Worm (Caenorhabditis elegans) whole organism, midembryonic: ENCODE measurements around the gene F55A11.11.

Source experiments
- T22C8.4 ChIP-seq: fragments of 200-800 bp; sonication (Bioruptor generic); IDR thresholded peaks from 2 replicates; pipeline ENCODE4 v1.3.6; 2022; ENCODE audit warnings: missing genetic modification characterization, missing compliant biosample characterization
- cog-1 ChIP-seq: sonication (generic microtip); optimal IDR thresholded peaks from 2 replicates; lab custom pipeline; 2016; ENCODE audit warnings: missing genetic modification characterization, missing compliant biosample characterization
- flt-1 ChIP-seq: fragments of 200-800 bp; sonication (Bioruptor generic); IDR thresholded peaks from 2 replicates; pipeline ENCODE4 v1.3.6; 2022; ENCODE audit warnings: missing genetic modification characterization, missing compliant biosample characterization
- klf-2 ChIP-seq: fragments of 200-800 bp; sonication (Bioruptor generic); conservative IDR thresholded peaks from 2 replicates; pipeline ENCODE4 v1.3.6; 2022; ENCODE audit warnings: missing genetic modification reagents, missing genetic modification characterization, missing compliant biosample characterization
- med-1 ChIP-seq: sonication (generic microtip); optimal IDR thresholded peaks from 2 replicates; lab custom pipeline; 2017; ENCODE audit warnings: missing genetic modification characterization, mild to moderate bottlenecking, missing compliant biosample characterization, antibody characterized with exemption, missing genetic modification reagents; ENCODE audit not compliant: insufficient read depth
- ref-1 ChIP-seq: fragments of 200-800 bp; sonication (Bioruptor generic); conservative IDR thresholded peaks from 2 replicates; pipeline ENCODE4 v1.3.6; 2022; ENCODE audit warnings: missing genetic modification reagents, missing genetic modification characterization, missing compliant biosample characterization
- tab-1 ChIP-seq: fragments of 200-800 bp; sonication (Bioruptor generic); IDR thresholded peaks from 2 replicates; pipeline ENCODE4 v1.3.6; 2022; ENCODE audit warnings: missing genetic modification characterization, missing compliant biosample characterization
- ztf-23 ChIP-seq: fragments of 200-800 bp; sonication (Bioruptor generic); IDR thresholded peaks from 2 replicates; pipeline ENCODE4 v1.3.6; 2022; ENCODE audit warnings: missing genetic modification reagents, missing genetic modification characterization, missing compliant biosample characterization
- ztf-29 ChIP-seq: fragments of 200-800 bp; sonication (Bioruptor generic); IDR thresholded peaks from 2 replicates; pipeline ENCODE4 v1.3.6; 2022; ENCODE audit warnings: missing genetic modification reagents, missing genetic modification characterization, missing compliant biosample characterization

F55A11.11 gene

ce11 chrV:11773934-11774333 is 9.0 kb upstream of the F55A11.11 start:
- TF ChIP-seq flt-1 (no peak), tab-1 (GFP tag; lab: Robert Waterston, UW) (no peak), klf-2 (no peak), med-1 (GFP tag; lab: Kevin White, UChicago) (no peak), ztf-29 (no peak), cog-1 (tag; lab: Kevin White, UChicago) (no peak), ztf-23 (GFP tag; lab: Robert Waterston, UW) (no peak), T22C8.4 (GFP tag; lab: Robert Waterston, UW) (no peak), ref-1 (no peak)

- TF ChIP-seq cog-1 (tag; lab: Kevin White, UChicago) = no peak
These were observed 6.4 kb upstream of the F55A11.11 start, which contains the start of gene F55A11.6 for ce11 chrV:11776538-11776937. Gene F55A11.6 (plus strand): TSS chrV:11776838.

ce11 chrV:11777846-11778245 is 5.1 kb upstream of the F55A11.11 start:
- no peak for TF ChIP-seq T22C8.4 (GFP tag; lab: Robert Waterston, UW)
- TF ChIP-seq ztf-29 = no peak
- TF ChIP-seq ref-1 = no peak
- TF ChIP-seq flt-1 = no peak
- no peak for TF ChIP-seq med-1 (GFP tag; lab: Kevin White, UChicago)
- no peak for TF ChIP-seq ztf-23 (GFP tag; lab: Robert Waterston, UW)
- no peak for TF ChIP-seq klf-2
- TF ChIP-seq tab-1 (GFP tag; lab: Robert Waterston, UW) = no peak

ce11 chrV:11779310-11779709 is 3.6 kb upstream of the F55A11.11 start:
- TF ChIP-seq T22C8.4 (GFP tag; lab: Robert Waterston, UW) = no peak
- no peak for TF ChIP-seq ztf-29
- TF ChIP-seq tab-1 (GFP tag; lab: Robert Waterston, UW) = no peak
- no peak for TF ChIP-seq cog-1 (tag; lab: Kevin White, UChicago)

- TF ChIP-seq ztf-29 (no peak), ref-1 (no peak), flt-1 (no peak), tab-1 (GFP tag; lab: Robert Waterston, UW) (no peak), T22C8.4 (GFP tag; lab: Robert Waterston, UW) (no peak), med-1 (GFP tag; lab: Kevin White, UChicago) (no peak), ztf-23 (GFP tag; lab: Robert Waterston, UW) (no peak), klf-2 (no peak), cog-1 (tag; lab: Kevin White, UChicago) (no peak)
These were observed 3.1 kb upstream of the F55A11.11 start for ce11 chrV:11779810-11780209.

- TF ChIP-seq T22C8.4 (GFP tag; lab: Robert Waterston, UW) (no peak), klf-2 (no peak), flt-1 (no peak), tab-1 (GFP tag; lab: Robert Waterston, UW) (no peak), med-1 (GFP tag; lab: Kevin White, UChicago) (no peak), ztf-29 (no peak), ztf-23 (GFP tag; lab: Robert Waterston, UW) (no peak), cog-1 (tag; lab: Kevin White, UChicago) (no peak), ref-1 (no peak)
These were observed 4.3 kb downstream of the F55A11.11 start, which contains the start of gene F55A11.7 for ce11 chrV:11787258-11787657. Gene F55A11.7 (minus strand): TSS chrV:11787443.

ce11 chrV:11787742-11788238 is 4.8 kb downstream of the F55A11.11 start, which contains the start of gene F55A11.8:
Gene F55A11.8 (plus strand): TSS chrV:11788188.
- TF ChIP-seq T22C8.4 (GFP tag; lab: Robert Waterston, UW) (no peak), ztf-29 (no peak), flt-1 (no peak), ref-1 (no peak), cog-1 (tag; lab: Kevin White, UChicago) (no peak), tab-1 (GFP tag; lab: Robert Waterston, UW) (no peak), klf-2 (no peak), ztf-23 (GFP tag; lab: Robert Waterston, UW) (no peak)

- no peak for TF ChIP-seq ref-1
- TF ChIP-seq T22C8.4 (GFP tag; lab: Robert Waterston, UW) = no peak
- no peak for TF ChIP-seq ztf-23 (GFP tag; lab: Robert Waterston, UW)
- no peak for TF ChIP-seq flt-1
- no peak for TF ChIP-seq med-1 (GFP tag; lab: Kevin White, UChicago)
- TF ChIP-seq ztf-29 = no peak
- no peak for TF ChIP-seq cog-1 (tag; lab: Kevin White, UChicago)
- no peak for TF ChIP-seq tab-1 (GFP tag; lab: Robert Waterston, UW)
- no peak for TF ChIP-seq klf-2
These were observed 6.5 kb downstream of the F55A11.11 start, which contains the start of gene D2023.1 for ce11 chrV:11789474-11789873. Gene D2023.1 (plus strand): TSS chrV:11789550.

ce11 chrV:11794172-11794571 is 11.2 kb downstream of the F55A11.11 start:
- TF ChIP-seq ref-1 = no peak
- TF ChIP-seq T22C8.4 (GFP tag; lab: Robert Waterston, UW) = no peak
- no peak for TF ChIP-seq med-1 (GFP tag; lab: Kevin White, UChicago)
- TF ChIP-seq ztf-23 (GFP tag; lab: Robert Waterston, UW) = no peak
- TF ChIP-seq ztf-29 = no peak
- no peak for TF ChIP-seq flt-1
- TF ChIP-seq tab-1 (GFP tag; lab: Robert Waterston, UW) = no peak
- TF ChIP-seq cog-1 (tag; lab: Kevin White, UChicago) = no peak
- TF ChIP-seq klf-2 = no peak

- TF ChIP-seq ztf-29 = no peak
- no peak for TF ChIP-seq ref-1
- no peak for TF ChIP-seq med-1 (GFP tag; lab: Kevin White, UChicago)
- TF ChIP-seq klf-2 = no peak
These were observed 12.4 kb downstream of the F55A11.11 start for ce11 chrV:11795352-11795751.

ce11 chrV:11796343-11796742 is 13.4 kb downstream of the F55A11.11 start:
- TF ChIP-seq T22C8.4 (GFP tag; lab: Robert Waterston, UW) = no peak
- no peak for TF ChIP-seq ref-1
- TF ChIP-seq flt-1 = no peak
- TF ChIP-seq ztf-23 (GFP tag; lab: Robert Waterston, UW) = no peak
- no peak for TF ChIP-seq klf-2
- no peak for TF ChIP-seq cog-1 (tag; lab: Kevin White, UChicago)
